Worm (Caenorhabditis elegans) whole organism, L1 larva: ENCODE results near the gene Y34B4A.10.
A peak's percentile ranks its signal among the peaks of the same experiment; 100 is the strongest.

Experiments
- C34B4.2 ChIP-seq: sonication (generic microtip); optimal IDR thresholded peaks from 2 replicates; lab custom pipeline; 2017; ENCODE audit warnings: mild to moderate bottlenecking, missing genetic modification characterization, missing compliant biosample characterization
- aha-1 ChIP-seq: fragments of 150-350 bp; optimal IDR thresholded peaks from 2 replicates; lab custom pipeline; 2014; ENCODE audit warnings: missing biosample characterization, missing genetic modification characterization
- ama-1 ChIP-seq: fragments of 150-350 bp; optimal IDR thresholded peaks from 2 replicates; lab custom pipeline; 2014
- ceh-8 ChIP-seq: fragments of 200-800 bp; sonication (Bioruptor generic); optimal IDR thresholded peaks from 2 replicates; lab custom pipeline; 2018; ENCODE audit warnings: mild to moderate bottlenecking, missing genetic modification characterization, moderate library complexity, missing compliant biosample characterization
- ceh-90 ChIP-seq: sonication (generic microtip); optimal IDR thresholded peaks from 2 replicates; lab custom pipeline; 2016; ENCODE audit warnings: missing genetic modification characterization, missing compliant biosample characterization
- dsc-1 ChIP-seq: sonication (generic microtip); optimal IDR thresholded peaks from 2 replicates; lab custom pipeline; 2016; ENCODE audit warnings: mild to moderate bottlenecking, missing genetic modification characterization, missing compliant biosample characterization
- efl-1 ChIP-seq, 4 experiments: fragments of 150-350 bp; optimal IDR thresholded peaks in 3 of 4; peaks in 1 of 4; 1 replicate in 1 of 4; 2 replicates in 3 of 4; lab custom pipeline; 2014; ENCODE audit warnings: missing biosample characterization in 2 of 4, missing genetic modification characterization in 2 of 4, missing genetic modification reagents in 2 of 4
- efl-3 ChIP-seq: fragments of 200-800 bp; sonication (Bioruptor generic); optimal IDR thresholded peaks from 2 replicates; lab custom pipeline; 2018; ENCODE audit warnings: mild to moderate bottlenecking, missing genetic modification characterization, missing compliant biosample characterization
- fkh-10 ChIP-seq: sonication (generic microtip); optimal IDR thresholded peaks from 2 replicates; lab custom pipeline; 2017; ENCODE audit warnings: missing biosample characterization, missing genetic modification reagents, missing genetic modification characterization
- fkh-8 ChIP-seq: sonication (generic microtip); optimal IDR thresholded peaks from 2 replicates; lab custom pipeline; 2016; ENCODE audit warnings: mild to moderate bottlenecking, missing genetic modification characterization, missing compliant biosample characterization
- grh-1 ChIP-seq: fragments of 200-800 bp; sonication (Bioruptor generic); IDR thresholded peaks from 2 replicates; pipeline ENCODE4 v1.3.6; 2022; ENCODE audit warnings: missing genetic modification reagents, missing genetic modification characterization, missing compliant biosample characterization
- hlh-4 ChIP-seq: sonication (generic microtip); optimal IDR thresholded peaks from 2 replicates; lab custom pipeline; 2016; ENCODE audit warnings: mild to moderate bottlenecking, missing genetic modification characterization, missing compliant biosample characterization
- hpl-2 ChIP-seq: fragments of 150-350 bp; optimal IDR thresholded peaks from 2 replicates; lab custom pipeline; 2014; ENCODE audit warnings: missing biosample characterization, missing genetic modification reagents, missing genetic modification characterization
- lin-13 ChIP-seq: fragments of 150-350 bp; optimal IDR thresholded peaks from 2 replicates; lab custom pipeline; 2014; ENCODE audit warnings: missing biosample characterization, missing genetic modification reagents, missing genetic modification characterization
- lin-14 ChIP-seq: fragments of 200-800 bp; sonication (Bioruptor generic); optimal IDR thresholded peaks from 2 replicates; lab custom pipeline; 2018; ENCODE audit warnings: mild to moderate bottlenecking, missing genetic modification characterization, moderate library complexity, missing compliant biosample characterization
- lin-15B ChIP-seq: fragments of 150-350 bp; sonication (generic microtip); optimal IDR thresholded peaks from 3 replicates; lab custom pipeline; 2014; ENCODE audit warnings: missing biosample characterization, missing genetic modification characterization
- lin-35 ChIP-seq, 2 experiments: fragments of 150-350 bp; optimal IDR thresholded peaks; 2 replicates each; lab custom pipeline; 2014; ENCODE audit warnings: missing biosample characterization in 2 of 2, missing genetic modification characterization in 2 of 2, missing genetic modification reagents in 2 of 2
- mdl-1 ChIP-seq, 2 experiments: fragments of 150-350 bp; optimal IDR thresholded peaks; 2 replicates each; lab custom pipeline; 2014 to 2017; ENCODE audit warnings: missing biosample characterization in 2 of 2, missing genetic modification characterization in 2 of 2, inconsistent platforms in 1 of 2
- nhr-12 ChIP-seq: sonication (generic microtip); optimal IDR thresholded peaks from 2 replicates; lab custom pipeline; 2017; ENCODE audit warnings: missing biosample characterization, missing genetic modification characterization
- nhr-19 ChIP-seq: fragments of 200-800 bp; sonication (Bioruptor generic); conservative IDR thresholded peaks from 2 replicates; pipeline ENCODE4 v1.3.6; 2022; ENCODE audit warnings: missing genetic modification characterization, missing compliant biosample characterization
- nhr-20 ChIP-seq: sonication (generic microtip); optimal IDR thresholded peaks from 2 replicates; lab custom pipeline; 2016; ENCODE audit warnings: mild to moderate bottlenecking, missing genetic modification characterization, missing compliant biosample characterization
- nhr-237 ChIP-seq: fragments of 150-350 bp; optimal IDR thresholded peaks from 2 replicates; lab custom pipeline; 2014; ENCODE audit warnings: missing biosample characterization, missing genetic modification characterization
- nhr-28 ChIP-seq: fragments of 150-350 bp; optimal IDR thresholded peaks from 2 replicates; lab custom pipeline; 2014; ENCODE audit warnings: missing biosample characterization, missing genetic modification characterization
- nhr-71 ChIP-seq: sonication (generic microtip); optimal IDR thresholded peaks from 2 replicates; lab custom pipeline; 2016; ENCODE audit warnings: mild to moderate bottlenecking, missing genetic modification characterization, moderate library complexity, missing compliant biosample characterization
- nhr-77 ChIP-seq: fragments of 150-350 bp; optimal IDR thresholded peaks from 2 replicates; lab custom pipeline; 2014; ENCODE audit warnings: missing biosample characterization, missing genetic modification characterization
- nhr-84 ChIP-seq: sonication (generic microtip); optimal IDR thresholded peaks from 2 replicates; lab custom pipeline; 2017; ENCODE audit warnings: missing biosample characterization, missing genetic modification characterization
- nhr-85 ChIP-seq: sonication (generic microtip); peaks from one replicate; lab custom pipeline; 2016; ENCODE audit warnings: missing genetic modification characterization, inconsistent platforms, missing compliant biosample characterization
- nhr-90 ChIP-seq: sonication (generic microtip); optimal IDR thresholded peaks from 2 replicates; lab custom pipeline; 2016; ENCODE audit warnings: mild to moderate bottlenecking, missing genetic modification characterization, missing compliant biosample characterization; ENCODE audit not compliant: poor library complexity
- pag-3 ChIP-seq: sonication (generic microtip); optimal IDR thresholded peaks from 2 replicates; lab custom pipeline; 2017; ENCODE audit warnings: missing genetic modification characterization, mild to moderate bottlenecking, missing compliant biosample characterization, antibody characterized with exemption, borderline replicate concordance; ENCODE audit not compliant: insufficient read depth
- pax-3 ChIP-seq: fragments of 200-800 bp; sonication (Bioruptor generic); optimal IDR thresholded peaks from 2 replicates; lab custom pipeline; 2018; ENCODE audit warnings: mild to moderate bottlenecking, missing genetic modification characterization, moderate library complexity, missing compliant biosample characterization
- rnt-1 ChIP-seq: sonication (generic microtip); optimal IDR thresholded peaks from 2 replicates; lab custom pipeline; 2016; ENCODE audit warnings: mild to moderate bottlenecking, missing genetic modification characterization, moderate library complexity, missing compliant biosample characterization
- snpc-4 ChIP-seq: fragments of 150-350 bp; optimal IDR thresholded peaks from 2 replicates; lab custom pipeline; 2014; ENCODE audit warnings: missing biosample characterization, missing genetic modification characterization
- sptf-1 ChIP-seq: fragments of 150-350 bp; optimal IDR thresholded peaks from 2 replicates; lab custom pipeline; 2014; ENCODE audit warnings: missing biosample characterization, missing genetic modification characterization
- tbx-2 ChIP-seq: sonication (generic microtip); optimal IDR thresholded peaks from 2 replicates; lab custom pipeline; 2016; ENCODE audit warnings: missing genetic modification characterization, missing compliant biosample characterization
- unc-130 ChIP-seq: fragments of 150-350 bp; optimal IDR thresholded peaks from 2 replicates; lab custom pipeline; 2017; ENCODE audit warnings: missing biosample characterization, missing genetic modification characterization, inconsistent platforms
- unc-30 ChIP-seq: sonication (generic microtip); optimal IDR thresholded peaks from 2 replicates; lab custom pipeline; 2017; ENCODE audit warnings: missing biosample characterization, missing genetic modification characterization
- unc-98 ChIP-seq: fragments of 200-800 bp; sonication (Bioruptor generic); IDR thresholded peaks from 2 replicates; pipeline ENCODE4 v1.3.6; 2022; ENCODE audit warnings: missing genetic modification characterization, missing compliant biosample characterization
- vab-15 ChIP-seq: sonication (generic microtip); optimal IDR thresholded peaks from 2 replicates; lab custom pipeline; 2017; ENCODE audit warnings: missing genotype, mild to moderate bottlenecking, missing genetic modification characterization, missing compliant biosample characterization
- xbp-1 ChIP-seq: sonication (generic microtip); optimal IDR thresholded peaks from 2 replicates; lab custom pipeline; 2016; ENCODE audit warnings: missing genetic modification characterization, missing compliant biosample characterization
- zag-1 ChIP-seq: fragments of 150-350 bp; optimal IDR thresholded peaks from 2 replicates; lab custom pipeline; 2014; ENCODE audit warnings: missing biosample characterization, missing genetic modification characterization
- ztf-11 ChIP-seq, 2 experiments: sonication (generic microtip); optimal IDR thresholded peaks; 2 replicates each; lab custom pipeline; 2016 to 2017; ENCODE audit warnings: missing genetic modification characterization in 2 of 2, missing biosample characterization in 1 of 2, missing compliant biosample characterization in 1 of 2

Y34B4A.10 gene

DNA sequence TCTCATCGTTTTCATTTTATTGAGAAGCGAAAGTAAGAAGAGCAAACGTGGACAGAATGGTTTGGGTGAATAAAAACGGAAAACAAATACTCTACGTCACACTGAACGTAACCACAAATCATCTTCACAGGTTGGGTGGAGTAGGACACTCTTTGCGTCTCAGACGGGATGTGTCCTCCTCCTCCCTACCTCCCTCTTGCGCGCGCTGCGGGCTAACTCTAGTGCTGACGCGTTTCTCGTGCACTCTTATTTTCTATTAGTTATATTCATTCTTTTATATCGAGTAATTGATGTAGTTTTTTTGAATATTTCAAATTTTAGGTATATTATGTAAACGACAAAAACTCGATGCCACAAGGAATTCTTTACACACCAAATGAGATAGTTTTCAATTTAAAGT, 5.7 kb upstream of the Y34B4A.10 start, which contains the start of gene Y34B4A.7 (continued):
- TF ChIP-seq grh-1 (peak; percentile 49), ceh-8 (peak; percentile 42), pax-3 (no peak), sptf-1 (no peak), unc-130 (tag; lab: Kevin White, UChicago) (peak; percentile 27), snpc-4 (peak; percentile 45), nhr-12 (tag; lab: Kevin White, UChicago) (no peak), nhr-85 (tag; lab: Kevin White, UChicago) (peak; percentile 89), lin-13 (peak; percentile 51), xbp-1 (tag; lab: Kevin White, UChicago) (peak; percentile 86), lin-14 (peak; percentile 92), mdl-1 (tag; optimal IDR thresholded peaks at IDR 0.05; lab: Kevin White, UChicago) (no peak), nhr-28 (tag; lab: Kevin White, UChicago) (no peak), zag-1 (tag; lab: Kevin White, UChicago) (no peak), nhr-77 (tag; lab: Kevin White, UChicago) (no peak), unc-30 (tag; lab: Kevin White, UChicago) (no peak), C34B4.2 (no peak), ztf-11 (tag; optimal IDR thresholded peaks at IDR 0.05; lab: Kevin White, UChicago) (peak in 1 of 2 experiments; percentile 53), vab-15 (tag; lab: Kevin White, UChicago) (no peak), ama-1 (lab: Kevin White, UChicago) (no peak), ceh-90 (tag; lab: Kevin White, UChicago) (no peak), dsc-1 (tag; lab: Kevin White, UChicago) (peak; percentile 11), hlh-4 (tag; lab: Kevin White, UChicago) (no peak), rnt-1 (tag; lab: Kevin White, UChicago) (peak; percentile 72), tbx-2 (tag; lab: Kevin White, UChicago) (peak; percentile 74), efl-1 (optimal IDR thresholded peaks at IDR 0.05; lab: Kevin White, UChicago) (peak; percentile 40 to 51), efl-1 (GFP tag; optimal IDR thresholded peaks at IDR 0.05 in 1 of 2; lab: Kevin White, UChicago) (peak; percentile 45 to 95), nhr-20 (tag; lab: Kevin White, UChicago) (peak; percentile 82), lin-15B (tag; lab: Kevin White, UChicago) (no peak), fkh-10 (no peak), unc-98 (no peak), efl-3 (GFP tag; lab: Kevin White, UChicago) (no peak)

DNA sequence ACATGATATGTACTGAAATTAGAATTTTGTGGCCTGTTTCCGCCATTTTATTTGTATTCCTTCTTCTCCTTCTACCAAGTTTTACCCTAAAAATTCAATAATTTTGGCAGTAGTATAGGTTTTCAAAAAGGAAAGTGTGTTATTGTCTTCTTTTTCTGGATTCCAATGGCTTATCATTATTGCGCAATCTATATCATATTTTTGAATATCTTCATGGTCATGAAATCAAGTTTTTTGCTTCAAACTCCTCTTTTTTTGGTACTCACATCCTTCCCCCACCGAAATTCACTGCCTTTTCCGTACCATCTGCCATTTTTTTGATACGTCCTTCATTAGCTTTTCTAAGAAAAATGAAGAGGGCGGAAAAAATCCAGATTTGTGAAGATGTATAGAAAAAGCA, 949 bp upstream of the Y34B4A.10 start:
- no peak for TF ChIP-seq lin-14
- no peak for TF ChIP-seq nhr-28 (tag; lab: Kevin White, UChicago)
- no peak for TF ChIP-seq nhr-237 (tag; lab: Kevin White, UChicago)
- TF ChIP-seq nhr-90 = no peak
- TF ChIP-seq dsc-1 (tag; lab: Kevin White, UChicago) = no peak
- TF ChIP-seq nhr-77 (tag; lab: Kevin White, UChicago) = no peak
- TF ChIP-seq lin-35 (GFP tag; optimal IDR thresholded peaks at IDR 0.05; lab: Kevin White, UChicago) = no peak
- TF ChIP-seq nhr-84 = no peak
- no peak for TF ChIP-seq nhr-19 (GFP tag; lab: Robert Waterston, UW)
- TF ChIP-seq aha-1 (tag; lab: Kevin White, UChicago) = no peak
- no peak for TF ChIP-seq pag-3 (tag; lab: Kevin White, UChicago)
- no peak for TF ChIP-seq nhr-20 (tag; lab: Kevin White, UChicago)
- TF ChIP-seq hpl-2 = no peak
- TF ChIP-seq fkh-8 (tag; lab: Kevin White, UChicago) = no peak
- no peak for TF ChIP-seq unc-130 (tag; lab: Kevin White, UChicago)
- no peak for TF ChIP-seq xbp-1 (tag; lab: Kevin White, UChicago)
- no peak for TF ChIP-seq nhr-71
- no peak for TF ChIP-seq C34B4.2
